Worm (Caenorhabditis elegans): ENCODE data around the gene mdf-2.

The mdf-2 gene

ce11 chrIV:2610409-2610808, 30.5 kb downstream of the mdf-2 start, which contains the start of gene Y69A2AR.32:
Y69A2AR.32 (plus strand) TSS chrIV:2610436.
- TF ChIP-seq elt-1 (tag; optimal IDR thresholded peaks at IDR 0.05) (no peak), sea-2 (GFP tag; optimal IDR thresholded peaks at IDR 0.05) (no peak), mml-1 (tag; optimal IDR thresholded peaks at IDR 0.05) (no peak), skn-1 (tag; optimal IDR thresholded peaks at IDR 0.05) (no peak), nhr-77 (tag; optimal IDR thresholded peaks at IDR 0.05) (no peak), ceh-16 (tag; optimal IDR thresholded peaks at IDR 0.05) (no peak), pha-4 (tag; optimal IDR thresholded peaks at IDR 0.05) (no peak), hmg-11 (tag; optimal IDR thresholded peaks at IDR 0.05) (no peak), egl-5 (tag; optimal IDR thresholded peaks at IDR 0.05) (no peak), unc-39 (tag; optimal IDR thresholded peaks at IDR 0.05) (no peak), nhr-11 (tag; optimal IDR thresholded peaks at IDR 0.05) (no peak), ama-1 (optimal IDR thresholded peaks at IDR 0.05) (no peak), elt-3 (tag; optimal IDR thresholded peaks at IDR 0.05) (no peak), ceh-9 (tag; optimal IDR thresholded peaks at IDR 0.05) (no peak), tbx-2 (tag; optimal IDR thresholded peaks at IDR 0.05) (no peak), ztf-11 (tag; optimal IDR thresholded peaks at IDR 0.05) (no peak), egl-27 (tag; optimal IDR thresholded peaks at IDR 0.05) (no peak), aly-2 (tag; optimal IDR thresholded peaks at IDR 0.05) (no peak)

- TF ChIP-seq aly-2 (tag; optimal IDR thresholded peaks at IDR 0.05) (no peak), pha-4 (tag; optimal IDR thresholded peaks at IDR 0.05) (peak; percentile 18), nhr-67 (tag; optimal IDR thresholded peaks at IDR 0.05) (no peak), lin-15B (tag; optimal IDR thresholded peaks at IDR 0.05) (no peak), daf-12 (tag; optimal IDR thresholded peaks at IDR 0.05) (no peak), eor-1 (tag; optimal IDR thresholded peaks at IDR 0.05) (no peak), lsy-12 (tag; optimal IDR thresholded peaks at IDR 0.05) (peak; percentile 31), ceh-9 (tag; optimal IDR thresholded peaks at IDR 0.05) (no peak), nhr-76 (tag; optimal IDR thresholded peaks at IDR 0.05) (no peak), jun-1 (tag; optimal IDR thresholded peaks at IDR 0.05) (no peak), ceh-82 (tag; optimal IDR thresholded peaks at IDR 0.05) (no peak), elt-3 (tag; optimal IDR thresholded peaks at IDR 0.05) (no peak)
Observed at ce11 chrIV:2607513-2608101, 33.3 kb downstream of the mdf-2 start, which contains the start of gene vamp-7. vamp-7 (plus strand) TSS chrIV:2608051.

- TF ChIP-seq nhr-77 (tag; optimal IDR thresholded peaks at IDR 0.05), result no peak
- TF ChIP-seq lsy-12 (tag; optimal IDR thresholded peaks at IDR 0.05), result no peak
- no peak for TF ChIP-seq nhr-11 (tag; optimal IDR thresholded peaks at IDR 0.05)
- no peak for TF ChIP-seq ztf-4 (tag; optimal IDR thresholded peaks at IDR 0.05)
- no peak for TF ChIP-seq snpc-4 (tag; optimal IDR thresholded peaks at IDR 0.05)
- no peak for TF ChIP-seq egl-27 (tag; optimal IDR thresholded peaks at IDR 0.05)
- TF ChIP-seq zag-1 (tag; optimal IDR thresholded peaks at IDR 0.05), result no peak
- TF ChIP-seq elt-3 (tag; optimal IDR thresholded peaks at IDR 0.05), result no peak
- TF ChIP-seq nhr-76 (tag; optimal IDR thresholded peaks at IDR 0.05), result no peak
- TF ChIP-seq hmg-11 (tag; optimal IDR thresholded peaks at IDR 0.05), result no peak
- no peak for TF ChIP-seq nhr-12 (tag; optimal IDR thresholded peaks at IDR 0.05)
- TF ChIP-seq fos-1 (tag; optimal IDR thresholded peaks at IDR 0.05), result no peak
- TF ChIP-seq pqm-1 (tag; optimal IDR thresholded peaks at IDR 0.05), result no peak
- TF ChIP-seq daf-12 (tag; optimal IDR thresholded peaks at IDR 0.05), result no peak
- no peak for TF ChIP-seq eor-1 (tag; optimal IDR thresholded peaks at IDR 0.05)
Observed at ce11 chrIV:2606572-2606971, 34.4 kb downstream of the mdf-2 start.

- peak; percentile 61 for TF ChIP-seq pha-4 (tag; optimal IDR thresholded peaks at IDR 0.05)
- peak; percentile 11 for TF ChIP-seq nhr-23 (tag; optimal IDR thresholded peaks at IDR 0.05)
- TF ChIP-seq nfya-1 (tag; optimal IDR thresholded peaks at IDR 0.05; ENCODE audit: insufficient read depth), result peak; percentile 32
- TF ChIP-seq nhr-25 (tag; optimal IDR thresholded peaks at IDR 0.05), result peak; percentile 22
- no peak for TF ChIP-seq mdl-1 (tag; optimal IDR thresholded peaks at IDR 0.05)
- peak; percentile 43 for TF ChIP-seq egl-5 (tag; optimal IDR thresholded peaks at IDR 0.05)
- no peak for TF ChIP-seq jun-1 (tag; optimal IDR thresholded peaks at IDR 0.05)
- peak; percentile 87 for TF ChIP-seq ama-1 (optimal IDR thresholded peaks at IDR 0.05)
Observed at ce11 chrIV:2603556-2604021, 37.3 kb downstream of the mdf-2 start.
